Worm (Caenorhabditis elegans) whole organism, young adult: ENCODE results near the gene C03C10.7.

Experiments
- C06A6.2 ChIP-seq: fragments of 200-800 bp; sonication (Bioruptor generic); conservative IDR thresholded peaks from 2 replicates; pipeline ENCODE4 v1.3.6; 2022; ENCODE audit warnings: missing genetic modification characterization, missing compliant biosample characterization
- C17E4.6 ChIP-seq: fragments of 200-800 bp; sonication (Bioruptor generic); IDR thresholded peaks from 2 replicates; pipeline ENCODE4 v1.3.6; 2022; ENCODE audit warnings: missing genetic modification reagents, missing genetic modification characterization, missing compliant biosample characterization
- F10E7.11 ChIP-seq: sonication (generic microtip); optimal IDR thresholded peaks from 2 replicates; lab custom pipeline; 2017; ENCODE audit warnings: mild to moderate bottlenecking, missing genetic modification characterization, moderate library complexity, missing compliant biosample characterization
- F55B11.4 ChIP-seq: sonication (generic microtip); optimal IDR thresholded peaks from 2 replicates; lab custom pipeline; 2016; ENCODE audit warnings: missing compliant biosample characterization, missing genetic modification characterization, borderline replicate concordance; ENCODE audit not compliant: insufficient read depth
- aptf-2 ChIP-seq: fragments of 200-800 bp; sonication (Bioruptor generic); conservative IDR thresholded peaks from 2 replicates; pipeline ENCODE4 v1.3.6; 2022; ENCODE audit warnings: missing genetic modification reagents, missing genetic modification characterization, missing compliant biosample characterization
- attf-3 ChIP-seq: fragments of 200-800 bp; sonication (Bioruptor generic); conservative IDR thresholded peaks from 2 replicates; pipeline ENCODE4 v1.3.6; 2022; ENCODE audit warnings: missing genetic modification reagents, missing genetic modification characterization, missing compliant biosample characterization
- bed-2 ChIP-seq: fragments of 200-800 bp; sonication (Bioruptor generic); IDR thresholded peaks from 2 replicates; pipeline ENCODE4 v1.3.6; 2022; ENCODE audit warnings: missing genetic modification reagents, missing genetic modification characterization, missing compliant biosample characterization
- cebp-2 ChIP-seq: fragments of 200-800 bp; sonication (Bioruptor generic); IDR thresholded peaks from 2 replicates; pipeline ENCODE4 v1.3.6; 2022; ENCODE audit warnings: missing genetic modification characterization, missing compliant biosample characterization
- egl-18 ChIP-seq: fragments of 200-800 bp; sonication (Bioruptor generic); IDR thresholded peaks from 2 replicates; pipeline ENCODE4 v1.3.6; 2022; ENCODE audit warnings: missing genetic modification reagents, missing genetic modification characterization, missing compliant biosample characterization
- ets-4 ChIP-seq: fragments of 200-800 bp; sonication (Bioruptor generic); optimal IDR thresholded peaks from 2 replicates; lab custom pipeline; 2018; ENCODE audit warnings: mild to moderate bottlenecking, missing genetic modification characterization, missing compliant biosample characterization
- hlh-12 ChIP-seq: sonication (generic microtip); optimal IDR thresholded peaks from 2 replicates; lab custom pipeline; 2016; ENCODE audit warnings: missing genetic modification characterization, missing compliant biosample characterization
- let-526 ChIP-seq: fragments of 200-800 bp; sonication (Bioruptor generic); IDR thresholded peaks from 2 replicates; pipeline ENCODE4 v1.3.6; 2022; ENCODE audit warnings: missing genetic modification reagents, missing genetic modification characterization, missing compliant biosample characterization
- lin-40 ChIP-seq: sonication (generic microtip); optimal IDR thresholded peaks from 2 replicates; lab custom pipeline; 2016; ENCODE audit warnings: missing genetic modification characterization, mild to moderate bottlenecking, missing compliant biosample characterization, missing genotype, missing genetic modification reagents
- lir-1 ChIP-seq: fragments of 200-800 bp; sonication (Bioruptor generic); conservative IDR thresholded peaks from 2 replicates; pipeline ENCODE4 v1.3.6; 2022; ENCODE audit warnings: missing genetic modification reagents, missing genetic modification characterization, missing compliant biosample characterization
- madf-6 ChIP-seq: fragments of 200-800 bp; sonication (Bioruptor generic); IDR thresholded peaks from 2 replicates; pipeline ENCODE4 v1.3.6; 2022; ENCODE audit warnings: missing genetic modification reagents, missing genetic modification characterization, missing compliant biosample characterization
- nfyb-1 ChIP-seq: fragments of 200-800 bp; sonication (Bioruptor generic); IDR thresholded peaks from 2 replicates; pipeline ENCODE4 v1.3.6; 2022; ENCODE audit warnings: missing genetic modification reagents, missing genetic modification characterization, missing compliant biosample characterization
- rpc-1 ChIP-seq, 2 experiments: fragments of 150-350 bp in 1 of 2; sonication (generic microtip) in 1 of 2; optimal IDR thresholded peaks; 2 replicates each; lab custom pipeline; 2014 to 2018; ENCODE audit warnings: missing biosample characterization in 1 of 2, missing genetic modification characterization in 1 of 2, missing genetic modification reagents in 1 of 2, missing genotype in 1 of 2
- sdz-38 ChIP-seq: sonication (generic microtip); optimal IDR thresholded peaks from 2 replicates; lab custom pipeline; 2016; ENCODE audit warnings: missing genotype, missing genetic modification characterization, missing compliant biosample characterization
- sea-2 ChIP-seq: fragments of 200-800 bp; sonication (Bioruptor generic); IDR thresholded peaks from 2 replicates; pipeline ENCODE4 v1.3.6; 2022; ENCODE audit warnings: missing genetic modification characterization, missing compliant biosample characterization
- somi-1 ChIP-seq: fragments of 200-800 bp; sonication (Bioruptor generic); optimal IDR thresholded peaks from 2 replicates; lab custom pipeline; 2018; ENCODE audit warnings: mild to moderate bottlenecking, missing genetic modification characterization, missing compliant biosample characterization

The C03C10.7 gene

DNA sequence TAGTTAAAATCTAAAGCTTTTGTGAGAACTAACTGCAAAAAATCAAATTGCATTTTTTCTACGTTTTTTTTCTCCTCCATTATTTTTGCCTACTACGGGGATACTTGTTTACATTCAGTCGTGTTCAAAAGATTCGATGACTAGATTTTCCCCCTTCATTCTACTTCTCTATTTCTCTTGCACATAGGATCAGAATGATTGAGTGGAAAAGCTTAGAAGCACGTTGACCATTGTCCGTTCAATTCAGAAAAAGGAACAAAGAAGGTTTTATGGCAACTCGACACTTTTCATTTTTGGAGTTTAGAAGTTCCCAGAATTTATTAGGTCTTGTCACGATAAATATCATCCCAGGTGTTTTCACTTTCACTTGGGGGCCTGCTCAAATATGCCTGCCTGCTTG, 41.3 kb downstream of the C03C10.7 start:
- no peak for TF ChIP-seq rpc-1 (optimal IDR thresholded peaks at IDR 0.05; lab: Kevin White, UChicago)
- no peak for TF ChIP-seq rpc-1 (tag; optimal IDR thresholded peaks at IDR 0.05; lab: Kevin White, UChicago)
- TF ChIP-seq lir-1: no peak
- no peak for TF ChIP-seq F55B11.4 (tag; lab: Kevin White, UChicago)
- no peak for TF ChIP-seq ets-4 (GFP tag; lab: Kevin White, UChicago)
- TF ChIP-seq hlh-12: no peak
- TF ChIP-seq C06A6.2: no peak
- no peak for TF ChIP-seq aptf-2
- TF ChIP-seq F10E7.11 (tag; lab: Kevin White, UChicago): no peak
- TF ChIP-seq cebp-2 (GFP tag; lab: Robert Waterston, UW): no peak
- no peak for TF ChIP-seq attf-3 (GFP tag; lab: Robert Waterston, UW)
- no peak for TF ChIP-seq bed-2 (GFP tag; lab: Robert Waterston, UW)
- TF ChIP-seq let-526 (GFP tag; lab: Robert Waterston, UW): no peak
- no peak for TF ChIP-seq egl-18
- no peak for TF ChIP-seq sdz-38 (tag; lab: Kevin White, UChicago)
- TF ChIP-seq somi-1: no peak
- TF ChIP-seq C17E4.6 (GFP tag; lab: Robert Waterston, UW): no peak
- no peak for TF ChIP-seq madf-6 (GFP tag; lab: Robert Waterston, UW)
- TF ChIP-seq lin-40: no peak

DNA sequence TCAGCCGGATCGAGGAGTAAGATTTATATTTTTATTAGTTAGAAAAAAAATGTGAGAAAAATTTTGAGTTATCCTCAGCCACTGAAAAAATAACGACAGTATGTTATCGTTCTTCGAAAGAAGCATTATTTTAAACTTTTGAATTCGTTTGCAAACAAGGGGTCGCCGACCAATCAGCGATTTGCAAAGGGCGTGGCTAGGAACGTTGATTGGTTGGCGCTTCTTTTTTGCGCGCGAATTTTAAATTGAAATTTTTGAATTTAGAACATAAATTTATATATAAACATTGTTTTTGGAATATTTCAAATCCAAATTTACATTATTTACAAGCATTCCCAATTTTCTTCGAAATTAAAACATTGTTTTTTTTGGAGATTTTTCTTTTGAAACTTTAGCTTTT, 47.3 kb downstream of the C03C10.7 start:
- TF ChIP-seq nfyb-1 (GFP tag; lab: Robert Waterston, UW): 0 out of 2 replicates have a peak, but pooled peaks have one; percentile 40
- no peak for TF ChIP-seq sea-2 (GFP tag; lab: Robert Waterston, UW)
- no peak for TF ChIP-seq F10E7.11 (tag; lab: Kevin White, UChicago)
- TF ChIP-seq lir-1: no peak
